Worm (Caenorhabditis elegans) whole organism, late embryonic: ENCODE results near the gene ger-1.

Source experiments
- F13H6.1 ChIP-seq: sonication (generic microtip); optimal IDR thresholded peaks from 2 replicates; lab custom pipeline; 2016; ENCODE audit warnings: missing genetic modification characterization, missing compliant biosample characterization
- ama-1 ChIP-seq: fragments of 150-350 bp; optimal IDR thresholded peaks from 2 replicates; lab custom pipeline; 2014
- fkh-10 ChIP-seq: fragments of 150-350 bp; optimal IDR thresholded peaks from 2 replicates; lab custom pipeline; 2014; ENCODE audit warnings: missing biosample characterization, missing genetic modification reagents, missing genetic modification characterization
- hlh-6 ChIP-seq: sonication (generic microtip); optimal IDR thresholded peaks from 2 replicates; lab custom pipeline; 2016; ENCODE audit warnings: missing genotype, missing genetic modification characterization, missing compliant biosample characterization
- odd-2 ChIP-seq: sonication (generic microtip); optimal IDR thresholded peaks from 2 replicates; lab custom pipeline; 2017; ENCODE audit warnings: antibody characterized with exemption, mild to moderate bottlenecking, missing genetic modification characterization, missing compliant biosample characterization
- ttx-3 ChIP-seq: sonication (generic microtip); optimal IDR thresholded peaks from 2 replicates; lab custom pipeline; 2016; ENCODE audit warnings: missing genetic modification reagents, missing genetic modification characterization, missing compliant biosample characterization
- unc-3 ChIP-seq, 2 experiments: fragments of 200-800 bp in 1 of 2; sonication (Bioruptor generic) in 1 of 2; sonication (generic microtip) in 1 of 2; conservative IDR thresholded peaks in 1 of 2; optimal IDR thresholded peaks in 1 of 2; 2 replicates each; pipeline versions ENCODE4 v1.3.6 to Lab custom; 2016 to 2022; ENCODE audit warnings: missing compliant biosample characterization in 2 of 2, missing genetic modification characterization in 2 of 2, missing genetic modification reagents in 1 of 2
- unc-42 ChIP-seq: sonication (generic microtip); optimal IDR thresholded peaks from 2 replicates; lab custom pipeline; 2016; ENCODE audit warnings: missing genotype, missing genetic modification characterization, missing compliant biosample characterization
- unc-86 ChIP-seq: sonication (generic microtip); optimal IDR thresholded peaks from 2 replicates; lab custom pipeline; 2016; ENCODE audit warnings: missing genetic modification characterization, missing compliant biosample characterization

ce11 chrIII:7084908-7085307 is 17.6 kb upstream of the ger-1 start, which contains the start of gene tofu-7:
- no peak for TF ChIP-seq ttx-3
- no peak for TF ChIP-seq unc-42 (tag; lab: Kevin White, UChicago)
- TF ChIP-seq ama-1 (lab: Kevin White, UChicago), result no peak
- TF ChIP-seq fkh-10 (GFP tag; lab: Kevin White, UChicago), result no peak
- TF ChIP-seq F13H6.1 (tag; lab: Kevin White, UChicago), result no peak
- TF ChIP-seq unc-86 (tag; lab: Kevin White, UChicago), result no peak
- TF ChIP-seq unc-3 (GFP tag; conservative IDR thresholded peaks at IDR 0.05; lab: Robert Waterston, UW), result no peak
- no peak for TF ChIP-seq unc-3 (tag; optimal IDR thresholded peaks at IDR 0.05; lab: Kevin White, UChicago)
- no peak for TF ChIP-seq hlh-6 (tag; lab: Kevin White, UChicago)
- no peak for TF ChIP-seq odd-2
